Worm (Caenorhabditis elegans): ENCODE data around the gene inpp-1.
A peak's percentile ranks its signal among the peaks of the same experiment; 100 is the strongest.

Gene inpp-1

ce11 chrIV:10750041-10750440 is 23.7 kb downstream of the inpp-1 start, which contains the start of gene T25B9.1:
T25B9.1 (minus strand) TSS chrIV:10750141.
- TF ChIP-seq lin-32 (GFP tag; optimal IDR thresholded peaks at IDR 0.05) (no peak), ceh-39 (tag; optimal IDR thresholded peaks at IDR 0.05) (no peak), nhr-76 (tag; optimal IDR thresholded peaks at IDR 0.05) (no peak), ces-1 (GFP tag; optimal IDR thresholded peaks at IDR 0.05) (no peak), mab-5 (tag; optimal IDR thresholded peaks at IDR 0.05) (no peak)

ce11 chrIV:10745332-10745731 is 28.4 kb downstream of the inpp-1 start:
- TF ChIP-seq elt-3 (tag; optimal IDR thresholded peaks at IDR 0.05) (no peak), sem-2 (GFP tag; optimal IDR thresholded peaks at IDR 0.05) (no peak), nhr-2 (tag; optimal IDR thresholded peaks at IDR 0.05) (peak; percentile 94), snpc-4 (tag; optimal IDR thresholded peaks at IDR 0.05) (no peak), unc-120 (tag; optimal IDR thresholded peaks at IDR 0.05; ENCODE audit: poor library complexity, severe bottlenecking) (no peak), nhr-28 (tag; optimal IDR thresholded peaks at IDR 0.05) (no peak), ces-1 (GFP tag; optimal IDR thresholded peaks at IDR 0.05) (no peak), lsy-2 (tag; optimal IDR thresholded peaks at IDR 0.05) (no peak)

ce11 chrIV:10744475-10744874 is 29.2 kb downstream of the inpp-1 start, which contains the start of gene T25B9.3:
T25B9.3 (plus strand) TSS chrIV:10744775.
- TF ChIP-seq lin-32 (GFP tag; optimal IDR thresholded peaks at IDR 0.05): no peak
- TF ChIP-seq drap-1 (GFP tag; optimal IDR thresholded peaks at IDR 0.05): no peak

- TF ChIP-seq mep-1 (tag; optimal IDR thresholded peaks at IDR 0.05): no peak
- no peak for TF ChIP-seq lin-13 (tag; optimal IDR thresholded peaks at IDR 0.05)
- TF ChIP-seq cnd-1 (tag; optimal IDR thresholded peaks at IDR 0.05): no peak
- no peak for TF ChIP-seq ceh-43 (GFP tag; optimal IDR thresholded peaks at IDR 0.05)
- no peak for TF ChIP-seq unc-39 (tag; optimal IDR thresholded peaks at IDR 0.05)
- TF ChIP-seq unc-120 (tag; optimal IDR thresholded peaks at IDR 0.05; ENCODE audit: poor library complexity, severe bottlenecking): no peak
- no peak for TF ChIP-seq ham-2 (GFP tag; optimal IDR thresholded peaks at IDR 0.05)
These were observed 35.4 kb downstream of the inpp-1 start, which contains the start of gene ssp-34 for ce11 chrIV:10738328-10738727. ssp-34 (minus strand) TSS chrIV:10738602.

- TF ChIP-seq nhr-2 (tag; optimal IDR thresholded peaks at IDR 0.05): no peak
- TF ChIP-seq snpc-4 (tag; optimal IDR thresholded peaks at IDR 0.05): no peak
- no peak for TF ChIP-seq mls-2 (tag; optimal IDR thresholded peaks at IDR 0.05)
- no peak for TF ChIP-seq M03D4.4 (tag; optimal IDR thresholded peaks at IDR 0.05)
- no peak for TF ChIP-seq pha-4 (tag; optimal IDR thresholded peaks at IDR 0.05)
- TF ChIP-seq sem-2 (GFP tag; optimal IDR thresholded peaks at IDR 0.05): no peak
- TF ChIP-seq ztf-11 (tag; optimal IDR thresholded peaks at IDR 0.05): no peak
- TF ChIP-seq nhr-76 (tag; optimal IDR thresholded peaks at IDR 0.05): no peak
- TF ChIP-seq bed-3 (GFP tag; optimal IDR thresholded peaks at IDR 0.05): no peak
- no peak for TF ChIP-seq drap-1 (GFP tag; optimal IDR thresholded peaks at IDR 0.05)
- no peak for TF ChIP-seq nhr-28 (tag; optimal IDR thresholded peaks at IDR 0.05)
- no peak for TF ChIP-seq sptf-1 (tag; optimal IDR thresholded peaks at IDR 0.05)
- TF ChIP-seq flh-1 (GFP tag; optimal IDR thresholded peaks at IDR 0.05): no peak
- no peak for TF ChIP-seq nhr-237 (tag; optimal IDR thresholded peaks at IDR 0.05)
- no peak for TF ChIP-seq lsy-2 (tag; optimal IDR thresholded peaks at IDR 0.05)
- TF ChIP-seq zip-8 (tag; optimal IDR thresholded peaks at IDR 0.05): no peak
- no peak for TF ChIP-seq unc-62 (GFP tag; optimal IDR thresholded peaks at IDR 0.05)
- TF ChIP-seq ceh-83 (GFP tag; optimal IDR thresholded peaks at IDR 0.05): no peak
- no peak for TF ChIP-seq lin-32 (GFP tag; optimal IDR thresholded peaks at IDR 0.05)
- no peak for TF ChIP-seq elt-3 (tag; optimal IDR thresholded peaks at IDR 0.05)
These were observed 36.6 kb downstream of the inpp-1 start, which contains the start of gene grl-21 for ce11 chrIV:10737011-10737553. grl-21 (plus strand) TSS chrIV:10737474.

All from whole organism, mixed stage, embryonic.